Worm (Caenorhabditis elegans) whole organism, mixed stage, embryonic: Measurements from ENCODE around the gene ZC477.7.

Experiments used
- M03D4.4 ChIP-seq: sonication (generic microtip); optimal IDR thresholded peaks from 2 replicates; lab custom pipeline; 2017; ENCODE audit warnings: mild to moderate bottlenecking, missing genetic modification characterization, missing compliant biosample characterization
- bed-3 ChIP-seq: fragments of 200-800 bp; sonication (Bioruptor generic); optimal IDR thresholded peaks from 3 replicates; lab custom pipeline; 2018; ENCODE audit warnings: mild to moderate bottlenecking, missing genetic modification characterization, moderate library complexity, missing compliant biosample characterization
- blmp-1 ChIP-seq: fragments of 150-350 bp; optimal IDR thresholded peaks from 2 replicates; lab custom pipeline; 2014; ENCODE audit warnings: missing biosample characterization, missing genetic modification characterization
- ceh-39 ChIP-seq: fragments of 150-350 bp; optimal IDR thresholded peaks from 2 replicates; lab custom pipeline; 2014; ENCODE audit warnings: missing biosample characterization, missing genetic modification characterization
- ceh-83 ChIP-seq: fragments of 200-800 bp; sonication (Bioruptor generic); optimal IDR thresholded peaks from 2 replicates; lab custom pipeline; 2018; ENCODE audit warnings: mild to moderate bottlenecking, missing genetic modification characterization, missing compliant biosample characterization
- ces-1 ChIP-seq: fragments of 150-350 bp; optimal IDR thresholded peaks from 2 replicates; lab custom pipeline; 2014; ENCODE audit warnings: missing biosample characterization, missing genetic modification reagents, missing genetic modification characterization
- cnd-1 ChIP-seq: fragments of 200-800 bp; sonication (Bioruptor generic); optimal IDR thresholded peaks from 2 replicates; lab custom pipeline; 2018; ENCODE audit warnings: mild to moderate bottlenecking, missing genetic modification characterization, missing compliant biosample characterization
- drap-1 ChIP-seq: fragments of 200-800 bp; sonication (Bioruptor generic); optimal IDR thresholded peaks from 3 replicates; lab custom pipeline; 2018; ENCODE audit warnings: mild to moderate bottlenecking, missing genetic modification characterization, missing compliant biosample characterization
- elt-1 ChIP-seq: sonication (generic microtip); optimal IDR thresholded peaks from 2 replicates; lab custom pipeline; 2017; ENCODE audit warnings: missing genetic modification characterization, mild to moderate bottlenecking, missing compliant biosample characterization, antibody characterized with exemption, moderate library complexity, borderline replicate concordance; ENCODE audit not compliant: insufficient read depth
- elt-3 ChIP-seq: fragments of 150-350 bp; optimal IDR thresholded peaks from 2 replicates; lab custom pipeline; 2014; ENCODE audit warnings: missing biosample characterization, missing genetic modification characterization
- flh-1 ChIP-seq: fragments of 200-800 bp; sonication (Bioruptor generic); optimal IDR thresholded peaks from 2 replicates; lab custom pipeline; 2018; ENCODE audit warnings: mild to moderate bottlenecking, missing genetic modification characterization, moderate library complexity, missing compliant biosample characterization
- ham-2 ChIP-seq: fragments of 200-800 bp; sonication (Bioruptor generic); optimal IDR thresholded peaks from 2 replicates; lab custom pipeline; 2018; ENCODE audit warnings: mild to moderate bottlenecking, missing genetic modification characterization, missing compliant biosample characterization
- hlh-1 ChIP-seq: fragments of 150-350 bp; optimal IDR thresholded peaks from 2 replicates; lab custom pipeline; 2014; ENCODE audit warnings: missing biosample characterization, missing genetic modification reagents, missing genetic modification characterization
- lin-13 ChIP-seq: fragments of 150-350 bp; optimal IDR thresholded peaks from 2 replicates; lab custom pipeline; 2014; ENCODE audit warnings: missing biosample characterization, missing genetic modification characterization
- lin-32 ChIP-seq: fragments of 200-800 bp; sonication (Bioruptor generic); optimal IDR thresholded peaks from 2 replicates; lab custom pipeline; 2018; ENCODE audit warnings: mild to moderate bottlenecking, missing genetic modification characterization, missing compliant biosample characterization
- lsy-2 ChIP-seq: fragments of 150-350 bp; optimal IDR thresholded peaks from 2 replicates; lab custom pipeline; 2014; ENCODE audit warnings: missing biosample characterization, missing genetic modification characterization
- mab-5 ChIP-seq: fragments of 150-350 bp; optimal IDR thresholded peaks from 2 replicates; lab custom pipeline; 2014; ENCODE audit warnings: missing biosample characterization, missing genetic modification characterization
- mep-1 ChIP-seq: fragments of 150-350 bp; optimal IDR thresholded peaks from 2 replicates; lab custom pipeline; 2017; ENCODE audit warnings: missing biosample characterization, missing genetic modification reagents, missing genetic modification characterization, inconsistent platforms
- mls-2 ChIP-seq: sonication (generic microtip); optimal IDR thresholded peaks from 2 replicates; lab custom pipeline; 2016; ENCODE audit warnings: mild to moderate bottlenecking, missing genetic modification characterization, moderate library complexity, missing compliant biosample characterization
- nhr-12 ChIP-seq: fragments of 150-350 bp; optimal IDR thresholded peaks from 2 replicates; lab custom pipeline; 2014; ENCODE audit warnings: missing biosample characterization, missing genetic modification characterization
- nhr-2 ChIP-seq: fragments of 150-350 bp; optimal IDR thresholded peaks from 2 replicates; lab custom pipeline; 2014; ENCODE audit warnings: missing biosample characterization, missing genetic modification characterization
- nhr-237 ChIP-seq: fragments of 150-350 bp; optimal IDR thresholded peaks from 2 replicates; lab custom pipeline; 2014; ENCODE audit warnings: missing biosample characterization, missing genetic modification characterization
- nhr-28 ChIP-seq: fragments of 150-350 bp; optimal IDR thresholded peaks from 2 replicates; lab custom pipeline; 2014; ENCODE audit warnings: missing biosample characterization, missing genetic modification characterization
- nhr-76 ChIP-seq: sonication (generic microtip); optimal IDR thresholded peaks from 2 replicates; lab custom pipeline; 2017; ENCODE audit warnings: missing biosample characterization, missing genetic modification characterization
- pha-4 ChIP-seq: fragments of 150-350 bp; optimal IDR thresholded peaks from 2 replicates; lab custom pipeline; 2018; ENCODE audit warnings: missing biosample characterization, missing genetic modification reagents, missing genetic modification characterization
- sem-2 ChIP-seq: fragments of 200-800 bp; sonication (Bioruptor generic); optimal IDR thresholded peaks from 2 replicates; lab custom pipeline; 2018; ENCODE audit warnings: mild to moderate bottlenecking, missing genetic modification characterization, missing compliant biosample characterization
- snpc-4 ChIP-seq: fragments of 150-350 bp; optimal IDR thresholded peaks from 2 replicates; lab custom pipeline; 2014; ENCODE audit warnings: missing biosample characterization, missing genetic modification characterization
- sptf-1 ChIP-seq: sonication (generic microtip); optimal IDR thresholded peaks from 2 replicates; lab custom pipeline; 2017; ENCODE audit warnings: mild to moderate bottlenecking, missing genetic modification characterization, moderate library complexity, missing compliant biosample characterization
- tbx-8 ChIP-seq: fragments of 200-800 bp; sonication (Bioruptor generic); optimal IDR thresholded peaks from 2 replicates; lab custom pipeline; 2018; ENCODE audit warnings: mild to moderate bottlenecking, missing genetic modification characterization, moderate library complexity, missing compliant biosample characterization
- unc-120 ChIP-seq: sonication (generic microtip); optimal IDR thresholded peaks from 2 replicates; lab custom pipeline; 2017; ENCODE audit warnings: missing genetic modification characterization, missing compliant biosample characterization; ENCODE audit not compliant: poor library complexity, severe bottlenecking
- unc-39 ChIP-seq: fragments of 150-350 bp; optimal IDR thresholded peaks from 2 replicates; lab custom pipeline; 2014; ENCODE audit warnings: missing biosample characterization, missing genetic modification characterization
- unc-62 ChIP-seq: fragments of 150-350 bp; optimal IDR thresholded peaks from 2 replicates; lab custom pipeline; 2014; ENCODE audit warnings: missing biosample characterization, missing genetic modification reagents, missing genetic modification characterization
- zip-8 ChIP-seq: fragments of 150-350 bp; optimal IDR thresholded peaks from 2 replicates; lab custom pipeline; 2014; ENCODE audit warnings: missing biosample characterization, missing genetic modification characterization
- ztf-11 ChIP-seq: fragments of 150-350 bp; optimal IDR thresholded peaks from 2 replicates; lab custom pipeline; 2014; ENCODE audit warnings: missing biosample characterization, missing genetic modification characterization

ZC477.7 gene

ce11 chrIV:7097450-7097849, 13.8 kb downstream of the ZC477.7 start:
- TF ChIP-seq unc-120 (tag; lab: Kevin White, UChicago) (no peak), flh-1 (GFP tag; lab: Kevin White, UChicago) (no peak), zip-8 (tag; lab: Kevin White, UChicago) (no peak), cnd-1 (no peak), blmp-1 (no peak), tbx-8 (GFP tag; lab: Kevin White, UChicago) (no peak), ces-1 (GFP tag; lab: Kevin White, UChicago) (no peak)

ce11 chrIV:7096097-7096496, 15.2 kb downstream of the ZC477.7 start:
- no peak for TF ChIP-seq ceh-83 (GFP tag; lab: Kevin White, UChicago)
- peak; percentile 5 for TF ChIP-seq unc-62 (GFP tag; lab: Kevin White, UChicago)

ce11 chrIV:7095396-7095964, 15.8 kb downstream of the ZC477.7 start:
- TF ChIP-seq nhr-76 (no peak), blmp-1 (peak; percentile 54), nhr-237 (tag; lab: Kevin White, UChicago) (no peak), unc-62 (GFP tag; lab: Kevin White, UChicago) (peak; percentile 38), ces-1 (GFP tag; lab: Kevin White, UChicago) (no peak), ham-2 (GFP tag; lab: Kevin White, UChicago) (peak; percentile 75), M03D4.4 (tag; lab: Kevin White, UChicago) (no peak), sem-2 (GFP tag; lab: Kevin White, UChicago) (no peak), hlh-1 (peak; percentile 17), pha-4 (tag; lab: Kevin White, UChicago) (no peak), unc-120 (tag; lab: Kevin White, UChicago) (peak; percentile 85)
- TF ChIP-seq, all 35 proteins: peak for 5

ce11 chrIV:7094216-7094758, 17.0 kb downstream of the ZC477.7 start, which contains the start of gene deb-1:
Gene deb-1, minus strand, starts transcription at chrIV:7094266.
- TF ChIP-seq bed-3, result no peak
- TF ChIP-seq nhr-28 (tag; lab: Kevin White, UChicago), result no peak
- no peak for TF ChIP-seq elt-1 (tag; lab: Kevin White, UChicago)
- TF ChIP-seq mls-2 (tag; lab: Kevin White, UChicago), result no peak
- no peak for TF ChIP-seq ztf-11 (tag; lab: Kevin White, UChicago)
- TF ChIP-seq pha-4 (tag; lab: Kevin White, UChicago), result no peak
- TF ChIP-seq mep-1 (tag; lab: Kevin White, UChicago), result no peak
- no peak for TF ChIP-seq ceh-39 (tag; lab: Kevin White, UChicago)
- no peak for TF ChIP-seq M03D4.4 (tag; lab: Kevin White, UChicago)
- TF ChIP-seq flh-1 (GFP tag; lab: Kevin White, UChicago), result no peak
- TF ChIP-seq lin-13 (tag; lab: Kevin White, UChicago), result no peak
- no peak for TF ChIP-seq blmp-1
- no peak for TF ChIP-seq cnd-1
- TF ChIP-seq ces-1 (GFP tag; lab: Kevin White, UChicago), result no peak
- TF ChIP-seq sem-2 (GFP tag; lab: Kevin White, UChicago), result no peak
- no peak for TF ChIP-seq unc-120 (tag; lab: Kevin White, UChicago)
- TF ChIP-seq hlh-1, result no peak
- no peak for TF ChIP-seq mab-5 (tag; lab: Kevin White, UChicago)

- TF ChIP-seq nhr-12 (tag; lab: Kevin White, UChicago), result no peak
- TF ChIP-seq nhr-76, result no peak
- TF ChIP-seq lin-32, result no peak
- no peak for TF ChIP-seq unc-39 (tag; lab: Kevin White, UChicago)
- TF ChIP-seq hlh-1, result peak; percentile 82
- peak; percentile 39 for TF ChIP-seq ham-2 (GFP tag; lab: Kevin White, UChicago)
- TF ChIP-seq tbx-8 (GFP tag; lab: Kevin White, UChicago), result no peak
- no peak for TF ChIP-seq zip-8 (tag; lab: Kevin White, UChicago)
- no peak for TF ChIP-seq snpc-4 (tag; lab: Kevin White, UChicago)
- no peak for TF ChIP-seq mab-5 (tag; lab: Kevin White, UChicago)
- peak; percentile 8 for TF ChIP-seq M03D4.4 (tag; lab: Kevin White, UChicago)
- TF ChIP-seq elt-3, result peak; percentile 26
- TF ChIP-seq unc-120 (tag; lab: Kevin White, UChicago), result peak; percentile 27
- peak; percentile 36 for TF ChIP-seq ceh-83 (GFP tag; lab: Kevin White, UChicago)
- no peak for TF ChIP-seq bed-3
- no peak for TF ChIP-seq mls-2 (tag; lab: Kevin White, UChicago)
- TF ChIP-seq ceh-39 (tag; lab: Kevin White, UChicago), result peak; percentile 64
- no peak for TF ChIP-seq ztf-11 (tag; lab: Kevin White, UChicago)
- TF ChIP-seq nhr-2 (tag; lab: Kevin White, UChicago), result no peak
- peak; percentile 57 for TF ChIP-seq unc-62 (GFP tag; lab: Kevin White, UChicago)
- no peak for TF ChIP-seq sem-2 (GFP tag; lab: Kevin White, UChicago)
- peak; percentile 76 for TF ChIP-seq sptf-1 (tag; lab: Kevin White, UChicago)
- TF ChIP-seq blmp-1, result no peak
- no peak for TF ChIP-seq nhr-28 (tag; lab: Kevin White, UChicago)
- peak; percentile 71 for TF ChIP-seq lin-13 (tag; lab: Kevin White, UChicago)
- no peak for TF ChIP-seq elt-1 (tag; lab: Kevin White, UChicago)
- peak; percentile 59 for TF ChIP-seq ces-1 (GFP tag; lab: Kevin White, UChicago)
- TF ChIP-seq flh-1 (GFP tag; lab: Kevin White, UChicago), result no peak
- peak; percentile 90 for TF ChIP-seq nhr-237 (tag; lab: Kevin White, UChicago)
- TF ChIP-seq drap-1, result peak; percentile 17
- peak; percentile 58 for TF ChIP-seq pha-4 (tag; lab: Kevin White, UChicago)
- peak; percentile 69 for TF ChIP-seq cnd-1
- peak; percentile 86 for TF ChIP-seq lsy-2 (tag; lab: Kevin White, UChicago)
- TF ChIP-seq mep-1 (tag; lab: Kevin White, UChicago), result peak; percentile 94
Observed at ce11 chrIV:7084632-7085160, 26.6 kb downstream of the ZC477.7 start, which contains the start of gene rps-4. Gene rps-4, minus strand, starts transcription at chrIV:7084682.
